Worm (Caenorhabditis elegans): ENCODE measurements around the gene C17F4.2.
"Not testable (repeated sequence)": the region's sequence is repeated elsewhere in the genome, so short reads cannot be mapped to it uniquely, and the experiment has no call there.

C17F4.2 gene

DNA sequence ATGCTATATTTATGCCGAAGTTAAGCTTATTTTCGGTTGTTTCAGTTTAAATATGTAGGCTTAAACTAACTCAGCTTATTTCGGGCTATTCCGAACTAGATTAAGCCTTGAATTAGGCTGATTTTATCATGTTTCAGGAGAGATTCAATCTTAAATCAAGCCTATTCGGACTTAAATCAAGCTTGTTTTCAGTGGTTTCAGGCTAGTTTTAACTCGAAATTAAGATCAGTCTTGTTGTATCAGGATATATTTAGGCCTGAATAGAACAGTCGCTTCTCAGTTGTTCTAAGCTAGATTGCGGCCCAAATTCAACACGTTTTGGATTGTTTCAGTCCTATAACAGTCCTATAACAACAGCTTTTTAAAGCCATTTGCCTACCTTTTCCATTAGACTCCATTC lies 3.3 kb downstream of the C17F4.2 start:
- no peak for TF ChIP-seq dao-5 (tag; optimal IDR thresholded peaks at IDR 0.05)
- TF ChIP-seq W03F9.2 (tag; optimal IDR thresholded peaks at IDR 0.05) = no peak
- no peak for TF ChIP-seq him-1 (tag; optimal IDR thresholded peaks at IDR 0.05)

DNA sequence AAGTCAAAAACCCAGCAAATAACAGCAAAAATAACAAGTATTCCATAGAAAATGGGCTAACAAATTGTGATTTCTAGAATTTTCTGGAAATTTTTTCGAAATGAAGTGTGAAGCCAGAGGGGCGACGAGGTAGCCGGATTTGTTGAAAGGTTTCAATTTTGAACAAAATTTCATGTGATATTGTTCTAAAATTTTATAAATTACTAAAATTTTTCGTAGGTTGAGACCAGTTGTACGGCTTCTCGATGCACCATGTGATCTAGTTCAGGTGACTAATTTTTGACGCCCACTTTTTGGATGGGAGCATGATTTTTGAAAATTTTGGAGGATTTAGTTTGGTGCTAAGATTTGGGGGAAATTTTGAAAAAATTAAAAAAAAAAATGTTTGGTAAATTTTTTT lies 10.8 kb downstream of the C17F4.2 start, which contains the start of gene gcy-19:
TSS of gene gcy-19 (minus strand) at position 101 of the 400 bp plus-strand sequence.
- TF ChIP-seq him-1 (tag; optimal IDR thresholded peaks at IDR 0.05) (no peak), dao-5 (tag; optimal IDR thresholded peaks at IDR 0.05) (no peak), W03F9.2 (tag; optimal IDR thresholded peaks at IDR 0.05) (no peak)

DNA sequence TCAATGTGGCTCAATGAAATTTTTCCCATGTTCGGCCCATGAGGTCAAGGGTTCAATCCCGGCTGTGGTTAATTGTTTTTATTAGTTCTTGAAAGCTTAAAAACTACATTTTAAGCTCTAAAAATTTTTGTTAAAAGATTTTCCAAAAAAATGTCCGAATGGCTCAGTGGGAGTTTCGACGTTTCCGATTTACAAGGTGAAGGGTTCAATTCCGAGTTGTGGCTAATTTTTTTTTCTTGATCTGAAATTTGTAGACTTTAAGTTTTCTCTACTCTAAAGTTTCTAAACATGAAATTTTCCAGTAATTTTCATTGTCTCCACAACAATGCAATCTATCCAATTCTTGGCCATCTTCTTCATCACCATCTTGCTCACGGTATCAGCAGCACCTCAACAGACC lies 14.0 kb downstream of the C17F4.2 start, which contains the start of gene F02E11.2:
TSS of gene F02E11.2 (plus strand) at position 301 of the 400 bp plus-strand sequence.
- TF ChIP-seq dao-5 (tag; optimal IDR thresholded peaks at IDR 0.05) = no peak
- TF ChIP-seq W03F9.2 (tag; optimal IDR thresholded peaks at IDR 0.05) = no peak
- no peak for TF ChIP-seq him-1 (tag; optimal IDR thresholded peaks at IDR 0.05)

DNA sequence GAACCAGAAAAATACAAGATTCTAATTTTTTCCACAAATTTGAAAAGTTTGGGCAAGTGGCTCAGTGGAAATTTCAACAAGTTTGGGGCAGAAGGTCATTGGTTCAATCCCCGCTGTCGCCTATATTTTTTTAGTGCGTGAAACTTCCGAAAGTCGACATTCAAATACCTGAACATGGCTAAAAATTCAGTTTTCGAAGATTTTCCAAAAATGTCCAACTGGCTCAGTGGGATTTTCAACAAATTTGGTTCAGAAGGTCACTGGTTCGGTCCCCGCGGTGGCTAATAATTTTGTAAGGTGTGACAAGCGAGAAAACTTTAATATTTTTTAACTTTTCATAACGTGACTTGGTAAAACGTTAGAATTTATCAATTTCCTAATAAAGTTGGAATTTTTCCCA lies 16.2 kb downstream of the C17F4.2 start:
- no peak for TF ChIP-seq dao-5 (tag; optimal IDR thresholded peaks at IDR 0.05)
- no peak for TF ChIP-seq W03F9.2 (tag; optimal IDR thresholded peaks at IDR 0.05)
- TF ChIP-seq him-1 (tag; optimal IDR thresholded peaks at IDR 0.05) = no peak

DNA sequence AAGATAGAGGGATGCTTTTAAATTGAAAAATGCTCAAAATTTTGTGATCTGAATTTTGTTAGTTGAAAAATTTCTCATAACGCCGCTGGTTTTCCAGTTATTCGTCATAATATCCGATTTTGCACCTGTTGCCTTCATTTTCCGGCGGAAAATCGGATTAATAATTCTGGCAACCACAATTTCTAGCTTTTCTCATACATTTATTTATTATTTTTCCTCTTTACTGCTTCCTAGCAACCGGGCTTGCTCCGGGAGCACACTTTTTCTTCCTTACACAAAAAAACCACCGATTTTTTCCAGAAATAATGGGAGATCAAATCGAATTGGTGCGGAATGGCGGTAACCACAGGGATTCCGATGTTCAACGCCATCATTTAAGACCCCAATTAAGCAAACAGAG lies 18.9 kb downstream of the C17F4.2 start, which contains the start of gene F02E11.7:
TSS of gene F02E11.7 (plus strand) at position 301 of the 400 bp plus-strand sequence.
- TF ChIP-seq him-1 (tag; optimal IDR thresholded peaks at IDR 0.05) (no peak), dao-5 (tag; optimal IDR thresholded peaks at IDR 0.05) (no peak), W03F9.2 (tag; optimal IDR thresholded peaks at IDR 0.05) (no peak)

DNA sequence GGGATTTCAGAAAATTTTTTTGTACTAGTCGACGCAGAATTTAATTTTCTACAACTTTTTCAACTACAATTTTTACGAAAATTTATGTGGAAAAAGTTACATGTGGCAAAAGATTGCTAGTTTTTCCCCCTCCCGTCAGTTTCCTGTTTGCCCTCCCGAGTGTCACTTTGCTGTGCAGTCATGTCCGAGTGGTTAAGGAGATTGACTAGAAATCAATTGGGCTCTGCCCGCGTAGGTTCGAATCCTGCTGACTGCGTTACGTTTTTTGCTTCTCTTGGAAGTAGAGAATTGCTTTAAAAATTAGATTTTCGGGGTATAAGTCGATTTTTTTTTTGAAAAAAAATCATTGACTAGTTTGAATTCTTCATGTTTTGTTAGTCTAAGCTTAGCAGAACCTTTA lies 19.3 kb downstream of the C17F4.2 start:
- TF ChIP-seq W03F9.2 (tag; optimal IDR thresholded peaks at IDR 0.05) (no peak), dao-5 (tag; optimal IDR thresholded peaks at IDR 0.05) (no peak), him-1 (tag; optimal IDR thresholded peaks at IDR 0.05) (no peak)

DNA sequence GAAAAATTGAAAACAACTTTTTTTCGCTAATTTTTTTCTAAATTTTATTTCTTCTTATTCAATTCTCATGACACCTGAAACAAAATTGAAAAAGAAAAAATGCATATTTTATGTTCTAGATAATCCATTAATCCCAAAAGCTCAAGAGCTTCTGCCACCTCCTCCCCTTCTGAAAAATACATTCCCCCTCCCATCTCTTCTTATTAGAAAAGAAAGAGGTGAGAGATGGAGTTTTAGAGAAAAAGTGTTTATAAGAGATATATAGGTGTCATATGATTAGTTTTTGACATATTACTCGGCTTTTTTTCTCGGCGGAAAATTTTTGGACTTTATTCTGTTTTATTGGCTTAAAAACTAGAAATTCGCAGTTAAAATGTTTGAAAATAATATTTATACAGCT lies 22.1 kb downstream of the C17F4.2 start:
- TF ChIP-seq dao-5 (tag; optimal IDR thresholded peaks at IDR 0.05) (no peak), him-1 (tag; optimal IDR thresholded peaks at IDR 0.05) (no peak), W03F9.2 (tag; optimal IDR thresholded peaks at IDR 0.05) (no peak)

DNA sequence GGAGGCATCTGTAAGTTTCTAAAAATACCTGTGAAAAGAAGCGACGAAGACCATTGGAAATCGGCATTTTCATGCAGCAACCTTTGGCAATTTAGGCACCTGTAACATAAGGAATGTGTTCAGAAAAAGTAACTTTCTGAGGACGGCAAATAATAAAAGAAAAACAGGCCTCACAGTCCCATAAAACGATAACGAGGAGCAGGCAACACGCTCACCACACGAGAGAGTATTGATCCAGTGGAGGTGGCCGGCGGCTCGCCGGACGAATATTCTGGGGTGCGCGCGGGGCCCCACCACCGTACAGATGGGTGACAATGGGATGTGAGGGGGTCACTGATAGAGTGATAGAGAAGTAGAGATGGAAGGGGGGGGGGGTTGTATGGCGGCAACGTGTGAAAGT lies 26.5 kb downstream of the C17F4.2 start, which contains the start of gene F02E11.3:
TSS of gene F02E11.3 (minus strand) at position 101 of the 400 bp plus-strand sequence.
- no peak for TF ChIP-seq W03F9.2 (tag; optimal IDR thresholded peaks at IDR 0.05)
- no peak for TF ChIP-seq him-1 (tag; optimal IDR thresholded peaks at IDR 0.05)
- TF ChIP-seq dao-5 (tag; optimal IDR thresholded peaks at IDR 0.05) = no peak

DNA sequence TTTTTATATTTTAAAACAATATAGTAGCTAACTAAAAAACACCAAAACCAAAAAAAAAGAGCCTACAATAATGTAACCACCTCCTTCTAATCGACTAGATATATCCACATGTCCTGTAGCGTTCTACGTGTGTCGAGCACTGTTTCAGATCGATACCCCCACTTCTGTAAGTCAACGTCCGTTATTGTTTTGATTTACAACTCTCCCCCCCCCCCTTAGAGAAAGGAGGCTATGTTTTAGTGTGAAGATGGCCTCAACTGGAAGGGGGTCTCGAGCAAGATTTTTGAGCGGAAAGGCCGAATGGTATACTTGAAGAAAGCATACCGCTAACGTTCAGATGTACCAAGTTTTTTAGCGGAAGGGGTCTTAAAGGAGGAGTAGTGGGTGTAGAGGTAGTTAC lies 29.2 kb downstream of the C17F4.2 start, which contains the start of gene F02E11.4:
TSS of gene F02E11.4 (minus strand) at position 101 of the 400 bp plus-strand sequence.
- no peak for TF ChIP-seq dao-5 (tag; optimal IDR thresholded peaks at IDR 0.05)
- TF ChIP-seq him-1 (tag; optimal IDR thresholded peaks at IDR 0.05) = no peak
- no peak for TF ChIP-seq W03F9.2 (tag; optimal IDR thresholded peaks at IDR 0.05)

DNA sequence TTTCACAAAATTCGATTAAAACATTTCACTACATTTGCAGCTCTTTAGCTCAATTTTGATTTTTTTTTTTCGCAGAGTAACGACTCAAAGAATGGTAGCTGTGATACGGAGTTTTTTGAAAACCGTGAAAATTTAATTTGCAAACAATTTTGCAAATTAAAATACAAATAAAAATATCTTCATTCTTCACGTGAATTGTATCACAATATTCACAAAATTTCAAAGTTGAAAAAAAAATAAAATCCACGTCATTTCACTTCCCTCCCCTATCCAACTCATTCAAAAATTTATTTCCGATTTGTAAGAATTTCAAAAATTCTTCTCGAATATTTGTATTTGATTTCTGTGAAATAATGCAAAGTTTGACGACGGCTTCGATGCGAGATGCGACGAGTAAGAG lies 30.2 kb downstream of the C17F4.2 start, which contains the start of gene wht-4:
TSS of gene wht-4 (plus strand) at position 301 of the 400 bp plus-strand sequence.
- no peak for TF ChIP-seq him-1 (tag; optimal IDR thresholded peaks at IDR 0.05)
- TF ChIP-seq W03F9.2 (tag; optimal IDR thresholded peaks at IDR 0.05) = no peak
- no peak for TF ChIP-seq dao-5 (tag; optimal IDR thresholded peaks at IDR 0.05)

DNA sequence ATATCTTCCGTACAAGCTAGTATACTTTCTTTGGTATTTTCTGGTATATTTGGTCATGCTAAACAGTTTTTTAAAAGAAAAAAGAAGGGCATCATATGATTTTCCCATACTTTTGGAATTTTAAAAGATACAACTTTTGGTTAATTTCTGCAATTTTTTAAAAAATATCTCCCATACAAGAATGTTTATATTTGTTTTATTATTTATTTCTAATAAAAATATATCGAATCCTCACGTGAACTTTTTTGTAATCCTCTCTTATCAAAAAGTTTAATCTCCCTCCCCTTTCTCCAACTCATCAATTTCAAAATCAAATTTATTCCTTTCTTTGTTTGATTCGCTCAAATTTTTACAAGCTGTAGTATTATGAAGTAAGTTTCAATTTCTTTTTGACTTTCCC lies 33.9 kb downstream of the C17F4.2 start, which contains the start of gene nep-13:
TSS of gene nep-13 (plus strand) at position 301 of the 400 bp plus-strand sequence.
- TF ChIP-seq W03F9.2 (tag; optimal IDR thresholded peaks at IDR 0.05) (no peak), dao-5 (tag; optimal IDR thresholded peaks at IDR 0.05) (no peak), him-1 (tag; optimal IDR thresholded peaks at IDR 0.05) (no peak)

DNA sequence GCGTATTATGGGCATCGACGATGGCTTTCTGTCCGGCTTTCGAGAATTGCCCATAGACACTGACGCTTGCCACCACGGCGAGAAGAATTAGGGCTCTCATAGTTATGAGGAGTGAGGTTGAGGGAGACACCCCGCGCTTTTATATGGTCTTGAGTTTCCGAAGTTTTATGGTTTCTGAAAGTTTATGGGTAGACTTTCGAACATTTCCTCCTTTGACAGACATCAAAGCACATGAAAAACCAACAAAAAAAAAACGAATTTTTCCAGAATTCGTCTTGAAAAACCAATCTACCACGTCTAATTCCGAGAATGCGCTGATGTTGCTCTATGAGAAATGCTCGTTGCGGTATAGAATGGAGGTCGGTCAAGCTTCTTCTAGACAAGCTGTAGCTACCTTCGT lies 36.1 kb downstream of the C17F4.2 start, which contains the start of gene scl-15:
TSS of gene scl-15 (minus strand) at position 101 of the 400 bp plus-strand sequence.
- TF ChIP-seq dao-5 (tag; optimal IDR thresholded peaks at IDR 0.05) (no peak), him-1 (tag; optimal IDR thresholded peaks at IDR 0.05) (no peak), W03F9.2 (tag; optimal IDR thresholded peaks at IDR 0.05) (no peak)

DNA sequence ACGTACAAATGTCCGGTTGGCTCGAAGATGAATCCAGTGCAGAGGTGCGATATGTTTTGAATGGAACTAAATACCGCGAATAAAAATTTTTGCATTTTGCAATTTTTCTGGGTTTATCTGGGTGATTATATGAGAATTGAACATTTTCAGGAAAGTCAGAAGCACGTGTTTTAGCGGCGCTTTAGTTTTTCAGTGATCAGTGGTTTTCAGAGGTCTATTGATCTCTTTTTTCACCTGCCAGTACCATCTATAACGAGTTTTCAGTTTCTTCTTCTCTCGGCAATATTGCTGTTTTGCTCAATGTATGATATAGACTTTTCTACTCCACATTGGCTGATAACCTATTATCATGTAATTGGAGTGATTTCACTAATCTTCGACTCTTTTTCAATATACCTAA lies 38.6 kb downstream of the C17F4.2 start, which contains the start of gene sri-63:
TSS of gene sri-63 (plus strand) at position 301 of the 400 bp plus-strand sequence.
- TF ChIP-seq W03F9.2 (tag; optimal IDR thresholded peaks at IDR 0.05) = no peak
- TF ChIP-seq dao-5 (tag; optimal IDR thresholded peaks at IDR 0.05) = no peak
- TF ChIP-seq him-1 (tag; optimal IDR thresholded peaks at IDR 0.05) = no peak

DNA sequence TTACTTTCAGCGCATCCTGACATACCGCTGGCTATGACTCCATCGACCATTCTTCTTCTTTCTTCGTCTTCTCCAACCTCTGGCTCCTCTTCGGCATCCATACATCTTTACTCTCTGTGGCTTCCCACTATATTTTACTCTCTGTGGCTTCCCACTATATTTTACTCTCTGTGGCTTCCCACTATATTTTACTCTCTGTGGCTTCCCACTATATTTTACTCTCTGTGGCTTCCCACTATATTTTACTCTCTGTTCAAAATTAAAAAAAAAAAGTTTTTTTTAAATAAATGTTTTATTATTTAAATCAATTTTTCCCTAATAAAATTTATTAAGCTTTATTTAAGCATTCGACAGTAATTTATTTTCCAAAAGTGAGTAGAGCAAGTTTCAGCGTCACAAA lies 42.1 kb downstream of the C17F4.2 start, which contains the start of gene F39E9.14:
TSS of gene F39E9.14 (minus strand) at position 101 of the 400 bp plus-strand sequence.
- TF ChIP-seq W03F9.2, dao-5, him-1 (tag; optimal IDR thresholded peaks at IDR 0.05): not testable (repeated sequence)
